Fruit fly (Drosophila melanogaster) whole organism, larva: ENCODE measurements around the gene PMP34.

ENCODE experiments used
- noc ChIP-seq: fragments of 200-800 bp; sonication (Bioruptor generic); optimal IDR thresholded peaks from 3 replicates; lab custom pipeline; 2019; ENCODE audit warnings: missing biosample characterization, mild to moderate bottlenecking, missing genetic modification characterization, moderate library complexity

The PMP34 gene

dm6 chr3L:4352649-4353048 is 34.1 kb downstream of the PMP34 start:
- TF ChIP-seq noc = no peak

dm6 chr3L:4353657-4354075 is 35.1 kb downstream of the PMP34 start:
- TF ChIP-seq noc = no peak

dm6 chr3L:4354898-4355627 is 36.5 kb downstream of the PMP34 start:
- TF ChIP-seq noc = peak; percentile 64

dm6 chr3L:4356986-4357385 is 38.4 kb downstream of the PMP34 start:
- TF ChIP-seq noc = no peak

- no peak for TF ChIP-seq noc
These were observed 39.2 kb downstream of the PMP34 start for dm6 chr3L:4357705-4358131.

- TF ChIP-seq noc = no peak
These were observed 41.3 kb downstream of the PMP34 start for dm6 chr3L:4359688-4360375.

dm6 chr3L:4360376-4360703 is 41.8 kb downstream of the PMP34 start:
- TF ChIP-seq noc = no peak

- TF ChIP-seq noc = no peak
These were observed 44.4 kb downstream of the PMP34 start for dm6 chr3L:4362937-4363336.

- no peak for TF ChIP-seq noc
These were observed 44.9 kb downstream of the PMP34 start for dm6 chr3L:4363484-4363883.

dm6 chr3L:4363887-4364794 is 45.6 kb downstream of the PMP34 start, which contains the start of the genes Cip4 and mRpS6:
Gene Cip4, minus strand, starts transcription at chr3L:4364102.
Gene mRpS6, plus strand, starts transcription at chr3L:4364550.
- TF ChIP-seq noc = no peak

dm6 chr3L:4365197-4365596 is 46.6 kb downstream of the PMP34 start, which contains the start of gene CG33514:
Gene CG33514, plus strand, starts transcription at chr3L:4365434.
- TF ChIP-seq noc = no peak

- TF ChIP-seq noc = no peak
These were observed 48.8 kb downstream of the PMP34 start, which contains the start of gene CG11342 for dm6 chr3L:4367339-4367738. Gene CG11342, minus strand, starts transcription at chr3L:4367458.
